Fruit fly (Drosophila melanogaster) whole organism, embryonic: ENCODE measurements around the gene CG9581.

Experiments used
- ATbp ChIP-seq: fragments of 200-800 bp; sonication (Bioruptor generic); optimal IDR thresholded peaks from 2 replicates; lab custom pipeline; 2017; ENCODE audit warnings: missing biosample characterization, mild to moderate bottlenecking, missing genetic modification characterization, missing genetic modification reagents
- Adf1 ChIP-seq: fragments of 200-800 bp; sonication (Bioruptor generic); IDR thresholded peaks from 2 replicates; pipeline ENCODE4 v1.3.6; 2022; ENCODE audit warnings: missing biosample characterization, missing genetic modification characterization
- BtbVII ChIP-seq: fragments of 200-800 bp; sonication (Bioruptor generic); optimal IDR thresholded peaks from 3 replicates; lab custom pipeline; 2017; ENCODE audit warnings: missing biosample characterization, mild to moderate bottlenecking, missing genetic modification characterization
- CG10321 ChIP-seq: fragments of 200-800 bp; sonication (Bioruptor generic); IDR thresholded peaks from 2 replicates; pipeline ENCODE4 v1.3.6; 2022; ENCODE audit warnings: missing biosample characterization, missing genetic modification characterization
- CG10565 ChIP-seq: fragments of 200-800 bp; sonication (Bioruptor generic); optimal IDR thresholded peaks from 3 replicates; lab custom pipeline; 2016; ENCODE audit warnings: missing biosample characterization, mild to moderate bottlenecking, missing genetic modification characterization
- CG10654 ChIP-seq: fragments of 200-800 bp; sonication (Bioruptor generic); optimal IDR thresholded peaks from 2 replicates; lab custom pipeline; 2016; ENCODE audit warnings: missing biosample characterization, missing genetic modification characterization
- CG11398 ChIP-seq: fragments of 200-800 bp; sonication (Bioruptor generic); optimal IDR thresholded peaks from 2 replicates; lab custom pipeline; 2016; ENCODE audit warnings: missing biosample characterization, missing genetic modification characterization
- CG11456 ChIP-seq: fragments of 200-800 bp; sonication (Bioruptor generic); IDR thresholded peaks from 3 replicates; pipeline ENCODE4 v1.3.6; 2022; ENCODE audit warnings: missing biosample characterization, missing genetic modification characterization
- CG13296 ChIP-seq: fragments of 200-800 bp; sonication (Bioruptor generic); optimal IDR thresholded peaks from 3 replicates; lab custom pipeline; 2018; ENCODE audit warnings: missing biosample characterization, mild to moderate bottlenecking, missing genetic modification characterization
- CG1602 ChIP-seq: fragments of 200-800 bp; sonication (Bioruptor generic); optimal IDR thresholded peaks from 3 replicates; lab custom pipeline; 2016; ENCODE audit warnings: missing biosample characterization, missing genetic modification characterization
- CG17912 ChIP-seq: fragments of 200-800 bp; sonication (Bioruptor generic); optimal IDR thresholded peaks from 2 replicates; lab custom pipeline; 2018; ENCODE audit warnings: missing biosample characterization, mild to moderate bottlenecking, missing genetic modification characterization
- CG18262 ChIP-seq: fragments of 200-800 bp; optimal IDR thresholded peaks from 3 replicates; lab custom pipeline; 2019; ENCODE audit warnings: missing biosample characterization, mild to moderate bottlenecking, missing genetic modification characterization, moderate library complexity
- CG2129 ChIP-seq: fragments of 200-800 bp; sonication (Bioruptor generic); IDR thresholded peaks from 2 replicates; pipeline ENCODE4 v1.3.6; 2022; ENCODE audit warnings: missing biosample characterization, missing genetic modification characterization; ENCODE audit not compliant: partially characterized antibody
- CG2199 ChIP-seq: fragments of 200-800 bp; sonication (Bioruptor generic); IDR thresholded peaks from 3 replicates; pipeline ENCODE4 v1.3.6; 2022; ENCODE audit warnings: missing biosample characterization, missing genetic modification characterization
- CG2202 ChIP-seq: fragments of 200-800 bp; sonication (Bioruptor generic); optimal IDR thresholded peaks from 2 replicates; lab custom pipeline; 2018; ENCODE audit warnings: missing biosample characterization, mild to moderate bottlenecking, missing genetic modification characterization
- CG6813 ChIP-seq: fragments of 200-800 bp; sonication (Bioruptor generic); optimal IDR thresholded peaks from 2 replicates; lab custom pipeline; 2017; ENCODE audit warnings: missing biosample characterization, missing genetic modification characterization, mild to moderate bottlenecking, moderate library complexity, missing genetic modification reagents
- CG8765 ChIP-seq: fragments of 200-800 bp; sonication (Bioruptor generic); IDR thresholded peaks from 2 replicates; pipeline ENCODE4 v1.3.6; 2022; ENCODE audit warnings: missing biosample characterization, missing genetic modification characterization
- CG9215 ChIP-seq: fragments of 200-800 bp; sonication (Bioruptor generic); IDR thresholded peaks from 2 replicates; pipeline ENCODE4 v1.3.6; 2022; ENCODE audit warnings: missing biosample characterization, missing genetic modification characterization
- CG9932 ChIP-seq: fragments of 200-800 bp; sonication (Bioruptor generic); IDR thresholded peaks from 2 replicates; pipeline ENCODE4 v1.3.6; 2022; ENCODE audit warnings: missing biosample characterization, missing genetic modification characterization
- Dbx ChIP-seq: fragments of 200-800 bp; sonication (Bioruptor generic); IDR thresholded peaks from 3 replicates; pipeline ENCODE4 v1.3.6; 2022; ENCODE audit warnings: missing biosample characterization, missing genetic modification characterization
- Ets65A ChIP-seq: fragments of 200-800 bp; sonication (Bioruptor generic); peaks from one replicate; lab custom pipeline; 2016; ENCODE audit warnings: missing biosample characterization, missing genetic modification characterization
- H2.0 ChIP-seq: fragments of 200-800 bp; sonication (Bioruptor generic); IDR thresholded peaks from 2 replicates; pipeline ENCODE4 v1.3.6; 2022; ENCODE audit warnings: missing biosample characterization, missing genetic modification characterization
- MBD-R2 ChIP-seq: fragments of 200-800 bp; sonication (Bioruptor generic); IDR thresholded peaks from 2 replicates; pipeline ENCODE4 v1.3.6; 2022; ENCODE audit warnings: missing biosample characterization, missing genetic modification characterization
- Med ChIP-seq: fragments of 200-800 bp; sonication (Bioruptor generic); peaks from one replicate; lab custom pipeline; 2016; ENCODE audit warnings: missing biosample characterization, missing genetic modification characterization, mild to moderate bottlenecking, inconsistent platforms, moderate library complexity
- NC2β ChIP-seq: fragments of 200-800 bp; sonication (Bioruptor generic); optimal IDR thresholded peaks from 2 replicates; lab custom pipeline; 2016; ENCODE audit warnings: missing biosample characterization, missing genetic modification characterization
- Opbp ChIP-seq: fragments of 200-800 bp; sonication (Bioruptor generic); IDR thresholded peaks from 3 replicates; pipeline ENCODE4 v1.3.6; 2022; ENCODE audit warnings: missing biosample characterization, missing genetic modification characterization; ENCODE audit not compliant: partially characterized antibody
- Spps ChIP-seq: fragments of 200-800 bp; sonication (Bioruptor generic); optimal IDR thresholded peaks from 2 replicates; lab custom pipeline; 2018; ENCODE audit warnings: missing biosample characterization, mild to moderate bottlenecking, missing genetic modification characterization
- Stat92E ChIP-seq, 3 experiments: fragments of >200 bp in 2 of 3; fragments of 200-800 bp in 1 of 3; sonication (Bioruptor generic) in 1 of 3; optimal IDR thresholded peaks; 2 replicates each; lab custom pipeline; 2017 to 2019; ENCODE audit warnings: missing biosample characterization in 3 of 3, missing genetic modification characterization in 3 of 3, mild to moderate bottlenecking in 1 of 3, moderate library complexity in 1 of 3
- Vsx1 ChIP-seq: fragments of 200-800 bp; sonication (Bioruptor generic); optimal IDR thresholded peaks from 2 replicates; lab custom pipeline; 2017; ENCODE audit warnings: missing biosample characterization, mild to moderate bottlenecking, missing genetic modification characterization, missing genetic modification reagents
- ato ChIP-seq: fragments of 200-800 bp; sonication (Bioruptor generic); IDR thresholded peaks from 2 replicates; pipeline ENCODE4 v1.3.6; 2022; ENCODE audit warnings: missing biosample characterization, missing genetic modification characterization; ENCODE audit not compliant: partially characterized antibody
- bigmax ChIP-seq: fragments of 200-800 bp; sonication (Bioruptor generic); optimal IDR thresholded peaks from 2 replicates; lab custom pipeline; 2018; ENCODE audit warnings: missing biosample characterization, mild to moderate bottlenecking, missing genetic modification characterization
- bowl ChIP-seq: fragments of 200-800 bp; sonication (Bioruptor generic); IDR thresholded peaks from 2 replicates; pipeline ENCODE4 v1.3.6; 2022; ENCODE audit warnings: missing biosample characterization, missing genetic modification characterization
- chn ChIP-seq: fragments of 200-800 bp; sonication (Bioruptor generic); optimal IDR thresholded peaks from 2 replicates; lab custom pipeline; 2016; ENCODE audit warnings: missing biosample characterization, missing genetic modification characterization
- ci ChIP-seq: fragments of 200-800 bp; sonication (Bioruptor generic); IDR thresholded peaks from 3 replicates; pipeline ENCODE4 v1.3.6; 2022; ENCODE audit warnings: missing biosample characterization, missing genetic modification characterization
- dati ChIP-seq: fragments of 200-800 bp; sonication (Bioruptor generic); IDR thresholded peaks from 2 replicates; pipeline ENCODE4 v1.3.6; 2022; ENCODE audit warnings: missing biosample characterization, missing genetic modification characterization
- dm ChIP-seq: fragments of 200-800 bp; sonication (Bioruptor generic); optimal IDR thresholded peaks from 3 replicates; lab custom pipeline; 2016; ENCODE audit warnings: missing biosample characterization, missing genetic modification characterization
- gt ChIP-seq: fragments of 200-800 bp; sonication (Bioruptor generic); IDR thresholded peaks from 2 replicates; pipeline ENCODE4 v1.3.6; 2022; ENCODE audit warnings: missing biosample characterization, missing genetic modification characterization
- her ChIP-seq: fragments of 200-800 bp; sonication (Bioruptor generic); optimal IDR thresholded peaks from 2 replicates; lab custom pipeline; 2016; ENCODE audit warnings: missing biosample characterization, missing genetic modification characterization
- lbe ChIP-seq: fragments of 200-800 bp; sonication (Bioruptor generic); optimal IDR thresholded peaks from 2 replicates; lab custom pipeline; 2016; ENCODE audit warnings: missing biosample characterization, mild to moderate bottlenecking, missing genetic modification characterization
- lilli ChIP-seq: fragments of 200-800 bp; sonication (Bioruptor generic); optimal IDR thresholded peaks from 3 replicates; lab custom pipeline; 2016; ENCODE audit warnings: missing biosample characterization, missing genetic modification characterization
- mirr ChIP-seq: fragments of 200-800 bp; sonication (Bioruptor generic); optimal IDR thresholded peaks from 3 replicates; lab custom pipeline; 2018; ENCODE audit warnings: missing biosample characterization, mild to moderate bottlenecking, missing genetic modification characterization
- nau ChIP-seq: fragments of 200-800 bp; sonication (Bioruptor generic); optimal IDR thresholded peaks from 3 replicates; lab custom pipeline; 2017; ENCODE audit warnings: missing biosample characterization, mild to moderate bottlenecking, missing genetic modification characterization, missing genetic modification reagents
- nom ChIP-seq: fragments of 200-800 bp; sonication (Bioruptor generic); optimal IDR thresholded peaks from 2 replicates; lab custom pipeline; 2017; ENCODE audit warnings: missing biosample characterization, missing genetic modification characterization, mild to moderate bottlenecking, moderate library complexity, missing genetic modification reagents
- oc ChIP-seq: fragments of 200-800 bp; sonication (Bioruptor generic); optimal IDR thresholded peaks from 2 replicates; lab custom pipeline; 2018; ENCODE audit warnings: missing biosample characterization, mild to moderate bottlenecking, missing genetic modification characterization, moderate library complexity
- pb ChIP-seq: fragments of 200-800 bp; sonication (Bioruptor generic); optimal IDR thresholded peaks from 3 replicates; lab custom pipeline; 2016; ENCODE audit warnings: missing biosample characterization, missing genetic modification characterization
- sima ChIP-seq: fragments of 200-800 bp; sonication (Bioruptor generic); optimal IDR thresholded peaks from 2 replicates; lab custom pipeline; 2016; ENCODE audit warnings: missing biosample characterization, missing genetic modification characterization
- sob ChIP-seq: fragments of 200-800 bp; sonication (Bioruptor generic); IDR thresholded peaks from 2 replicates; pipeline ENCODE4 v1.3.6; 2022; ENCODE audit warnings: missing biosample characterization, missing genetic modification characterization
- ssp ChIP-seq: fragments of 200-800 bp; sonication (Bioruptor generic); IDR thresholded peaks from 2 replicates; pipeline ENCODE4 v1.3.6; 2022; ENCODE audit warnings: missing biosample characterization, missing genetic modification characterization
- stc ChIP-seq: fragments of 200-800 bp; sonication (Bioruptor generic); IDR thresholded peaks from 2 replicates; pipeline ENCODE4 v1.3.6; 2022; ENCODE audit warnings: missing biosample characterization, missing genetic modification characterization
- twi ChIP-seq: fragments of 200-800 bp; optimal IDR thresholded peaks from 2 replicates; lab custom pipeline; 2019; ENCODE audit warnings: missing biosample characterization, mild to moderate bottlenecking, missing genetic modification characterization, moderate library complexity
- yki ChIP-seq: fragments of >200 bp; optimal IDR thresholded peaks from 3 replicates; lab custom pipeline; 2018
- z ChIP-seq: fragments of 200-800 bp; sonication (Bioruptor generic); IDR thresholded peaks from 3 replicates; pipeline ENCODE4 v1.3.6; 2022; ENCODE audit warnings: missing biosample characterization, missing genetic modification characterization
- zfh1 ChIP-seq: fragments of 200-800 bp; sonication (Bioruptor generic); IDR thresholded peaks from 3 replicates; pipeline ENCODE4 v1.3.6; 2022; ENCODE audit warnings: missing biosample characterization, missing genetic modification characterization

Gene CG9581

DNA sequence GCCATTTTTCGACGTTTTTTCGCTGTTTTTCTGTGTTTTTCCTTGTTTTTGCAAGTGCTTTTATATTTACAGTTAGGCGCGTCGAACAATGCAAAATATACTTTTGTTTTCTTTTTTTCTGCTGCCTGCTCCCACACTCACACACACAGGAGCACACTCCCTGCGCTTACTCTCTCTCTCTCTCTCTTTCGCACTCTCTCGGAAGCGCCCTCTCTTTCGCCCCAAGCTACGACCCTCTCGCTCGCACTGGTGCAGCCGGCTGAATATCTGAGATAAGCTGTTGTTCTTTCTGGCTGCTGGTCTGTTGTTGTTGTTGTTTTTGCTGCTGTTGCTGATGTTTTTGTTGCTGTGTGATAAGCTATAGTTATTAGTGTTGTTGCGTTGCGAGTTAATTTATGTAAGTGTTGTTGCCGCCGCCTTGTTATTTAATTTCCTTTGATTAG lies 10.8 kb downstream of the CG9581 start (continued):
- no peak for TF ChIP-seq CG1602 (GFP tag; lab: Kevin White, UChicago)
- no peak for TF ChIP-seq zfh1
- TF ChIP-seq H2.0 (GFP tag; lab: Robert Waterston, UW), result no peak
- TF ChIP-seq stc (GFP tag; lab: Robert Waterston, UW), result no peak
- peak; percentile 0 for TF ChIP-seq Vsx1 (GFP tag; lab: Kevin White, UChicago)
- TF ChIP-seq Ets65A, result no peak
- no peak for TF ChIP-seq CG8765 (GFP tag; lab: Robert Waterston, UW)
- no peak for TF ChIP-seq nau
- no peak for TF ChIP-seq CG13296 (GFP tag; lab: Kevin White, UChicago)
- no peak for TF ChIP-seq MBD-R2 (GFP tag; lab: Robert Waterston, UW)
- TF ChIP-seq yki (lab: Kevin White, UChicago), result peak; percentile 23
- TF ChIP-seq CG10654 (GFP tag; lab: Kevin White, UChicago), result no peak
- no peak for TF ChIP-seq ATbp (GFP tag; lab: Kevin White, UChicago)
- no peak for TF ChIP-seq pb (GFP tag; lab: Kevin White, UChicago)
- no peak for TF ChIP-seq CG2199
- no peak for TF ChIP-seq dati (GFP tag; lab: Robert Waterston, UW)
- no peak for TF ChIP-seq CG17912 (GFP tag; lab: Kevin White, UChicago)
- TF ChIP-seq BtbVII, result no peak
- no peak for TF ChIP-seq gt (GFP tag; lab: Robert Waterston, UW)
- no peak for TF ChIP-seq CG2129 (GFP tag; lab: Robert Waterston, UW)
- TF ChIP-seq her (GFP tag; lab: Kevin White, UChicago), result no peak
- TF ChIP-seq ato, result no peak
- no peak for TF ChIP-seq Spps
- TF ChIP-seq nom (GFP tag; lab: Kevin White, UChicago), result peak; percentile 50
- peak; percentile 45 for TF ChIP-seq oc
- no peak for TF ChIP-seq CG9215 (GFP tag; lab: Robert Waterston, UW)
- no peak for TF ChIP-seq Opbp (GFP tag; lab: Robert Waterston, UW)
- no peak for TF ChIP-seq ci (GFP tag; lab: Robert Waterston, UW)
- no peak for TF ChIP-seq Dbx (GFP tag; lab: Robert Waterston, UW)
- TF ChIP-seq CG11456 (GFP tag; lab: Robert Waterston, UW), result no peak
- TF ChIP-seq dm (GFP tag; lab: Kevin White, UChicago), result no peak
- no peak for TF ChIP-seq chn (GFP tag; lab: Kevin White, UChicago)
- peak; percentile 71 for TF ChIP-seq CG10321 (GFP tag; lab: Robert Waterston, UW)
- no peak for TF ChIP-seq CG2202 (tag; lab: Kevin White, UChicago)
- TF ChIP-seq CG11398 (GFP tag; lab: Kevin White, UChicago), result no peak
- TF ChIP-seq CG18262 (tag; lab: Kevin White, UChicago), result no peak
- peak in 1 of 3 experiments; percentile 73 for TF ChIP-seq Stat92E (GFP tag; optimal IDR thresholded peaks at IDR 0.05; lab: Kevin White, UChicago)
- peak; percentile 8; the same call in 1 of the 2 replicates for TF ChIP-seq Adf1
- TF ChIP-seq CG10565, result no peak
- TF ChIP-seq lbe (GFP tag; lab: Kevin White, UChicago), result peak; percentile 21
- TF ChIP-seq sima (GFP tag; lab: Kevin White, UChicago), result no peak
- no peak for TF ChIP-seq sob (GFP tag; lab: Robert Waterston, UW)
- TF ChIP-seq mirr (GFP tag; lab: Kevin White, UChicago), result peak; percentile 25
- no peak for TF ChIP-seq CG6813 (GFP tag; lab: Kevin White, UChicago)
- TF ChIP-seq bowl (GFP tag; lab: Robert Waterston, UW), result no peak
- no peak for TF ChIP-seq twi
- TF ChIP-seq CG9932, result no peak
- TF ChIP-seq bigmax (GFP tag; lab: Kevin White, UChicago), result no peak
- no peak for TF ChIP-seq ssp
- TF ChIP-seq Med (GFP tag; lab: Kevin White, UChicago), result peak; percentile 31
- no peak for TF ChIP-seq NC2β (GFP tag; lab: Kevin White, UChicago)
- TF ChIP-seq z (GFP tag; lab: Robert Waterston, UW), result no peak
- no peak for TF ChIP-seq lilli (GFP tag; lab: Kevin White, UChicago)
